Worm (Caenorhabditis elegans) whole organism, L3 larva: ENCODE results near the gene mtm-3.

ENCODE experiments used
- aly-2 ChIP-seq: fragments of 150-350 bp; optimal IDR thresholded peaks from 2 replicates; lab custom pipeline; 2014; ENCODE audit warnings: missing biosample characterization, missing genetic modification characterization
- elt-1 ChIP-seq: fragments of 150-350 bp; optimal IDR thresholded peaks from 2 replicates; lab custom pipeline; 2014; ENCODE audit warnings: missing biosample characterization, missing genetic modification characterization
- elt-2 ChIP-seq: sonication (generic microtip); optimal IDR thresholded peaks from 2 replicates; lab custom pipeline; 2016; ENCODE audit warnings: missing genetic modification reagents, mild to moderate bottlenecking, missing genetic modification characterization, missing compliant biosample characterization
- nhr-77 ChIP-seq: fragments of 150-350 bp; optimal IDR thresholded peaks from 2 replicates; lab custom pipeline; 2014; ENCODE audit warnings: missing biosample characterization, missing genetic modification characterization
- pqm-1 ChIP-seq: fragments of 150-350 bp; optimal IDR thresholded peaks from 2 replicates; lab custom pipeline; 2017; ENCODE audit warnings: missing biosample characterization, missing genetic modification characterization, inconsistent platforms
- skn-1 ChIP-seq: fragments of 150-350 bp; optimal IDR thresholded peaks from 2 replicates; lab custom pipeline; 2014; ENCODE audit warnings: missing biosample characterization, missing genetic modification characterization
- snpc-4 ChIP-seq: fragments of 150-350 bp; optimal IDR thresholded peaks from 2 replicates; lab custom pipeline; 2014; ENCODE audit warnings: missing biosample characterization, missing genetic modification characterization
- unc-39 ChIP-seq: sonication (generic microtip); optimal IDR thresholded peaks from 4 replicates; lab custom pipeline; 2017; ENCODE audit warnings: missing biosample characterization, missing genetic modification characterization
- unc-62 ChIP-seq: fragments of 150-350 bp; sonication (generic microtip); optimal IDR thresholded peaks from 4 replicates; lab custom pipeline; 2014; ENCODE audit warnings: missing biosample characterization, missing genetic modification reagents, missing genetic modification characterization

- no peak for TF ChIP-seq skn-1 (tag; lab: Kevin White, UChicago)
- no peak for TF ChIP-seq elt-1 (tag; lab: Kevin White, UChicago)
- no peak for TF ChIP-seq nhr-77 (tag; lab: Kevin White, UChicago)
- no peak for TF ChIP-seq snpc-4 (tag; lab: Kevin White, UChicago)
- TF ChIP-seq unc-62 (GFP tag; lab: Kevin White, UChicago), result no peak
- TF ChIP-seq elt-2, result no peak
- no peak for TF ChIP-seq unc-39 (tag; lab: Kevin White, UChicago)
- no peak for TF ChIP-seq aly-2 (tag; lab: Kevin White, UChicago)
- no peak for TF ChIP-seq pqm-1 (tag; lab: Kevin White, UChicago)
These were observed 1.9 kb downstream of the mtm-3 start for ce11 chrIII:3798416-3798815.
